Fruit fly (Drosophila melanogaster) whole organism, embryonic: ENCODE data around the gene Lim3.

ENCODE experiments used
- CG10431 ChIP-seq: fragments of 200-800 bp; sonication (Bioruptor generic); optimal IDR thresholded peaks from 3 replicates; lab custom pipeline; 2018; ENCODE audit warnings: missing biosample characterization, mild to moderate bottlenecking, missing genetic modification characterization
- CG10462 ChIP-seq: fragments of 200-800 bp; sonication (Bioruptor generic); optimal IDR thresholded peaks from 2 replicates; lab custom pipeline; 2016; ENCODE audit warnings: missing biosample characterization, missing genetic modification characterization
- CG12104 ChIP-seq: fragments of 200-800 bp; sonication (Bioruptor generic); optimal IDR thresholded peaks from 3 replicates; lab custom pipeline; 2016; ENCODE audit warnings: missing biosample characterization, missing genetic modification characterization
- CG13775 ChIP-seq: fragments of 200-800 bp; sonication (Bioruptor generic); optimal IDR thresholded peaks from 3 replicates; lab custom pipeline; 2017; ENCODE audit warnings: missing biosample characterization, mild to moderate bottlenecking, missing genetic modification characterization
- CG14667 ChIP-seq: fragments of 200-800 bp; sonication (Bioruptor generic); IDR thresholded peaks from 2 replicates; pipeline ENCODE4 v1.3.6; 2022; ENCODE audit warnings: missing biosample characterization, missing genetic modification characterization
- CG16779 ChIP-seq: fragments of 200-800 bp; sonication (Bioruptor generic); IDR thresholded peaks from 2 replicates; pipeline ENCODE4 v1.3.6; 2022; ENCODE audit warnings: missing biosample characterization, missing genetic modification characterization
- CG2116 ChIP-seq: fragments of 200-800 bp; sonication (Bioruptor generic); optimal IDR thresholded peaks from 3 replicates; lab custom pipeline; 2018; ENCODE audit warnings: missing biosample characterization, mild to moderate bottlenecking, missing genetic modification characterization
- CG2712 ChIP-seq: fragments of 200-800 bp; optimal IDR thresholded peaks from 3 replicates; lab custom pipeline; 2019; ENCODE audit warnings: missing biosample characterization, mild to moderate bottlenecking, missing genetic modification characterization, moderate library complexity
- CG34224 ChIP-seq: fragments of 200-800 bp; sonication (Bioruptor generic); IDR thresholded peaks from 3 replicates; pipeline ENCODE4 v1.3.6; 2022; ENCODE audit warnings: missing biosample characterization, missing genetic modification characterization; ENCODE audit not compliant: partially characterized antibody
- CG4360 ChIP-seq: fragments of 200-800 bp; sonication (Bioruptor generic); IDR thresholded peaks from 2 replicates; pipeline ENCODE4 v1.3.6; 2022; ENCODE audit warnings: missing biosample characterization, missing genetic modification characterization
- CG5245 ChIP-seq: fragments of 200-800 bp; sonication (Bioruptor generic); optimal IDR thresholded peaks from 3 replicates; lab custom pipeline; 2016; ENCODE audit warnings: missing biosample characterization, missing genetic modification characterization
- CG6272 ChIP-seq: fragments of 200-800 bp; sonication (Bioruptor generic); IDR thresholded peaks from 2 replicates; pipeline ENCODE4 v1.3.6; 2022; ENCODE audit warnings: missing biosample characterization, missing genetic modification characterization
- CG7928 ChIP-seq: fragments of 200-800 bp; sonication (Bioruptor generic); optimal IDR thresholded peaks from 2 replicates; lab custom pipeline; 2017; ENCODE audit warnings: missing biosample characterization, mild to moderate bottlenecking, missing genetic modification characterization
- CG9215 ChIP-seq: fragments of 200-800 bp; sonication (Bioruptor generic); IDR thresholded peaks from 2 replicates; pipeline ENCODE4 v1.3.6; 2022; ENCODE audit warnings: missing biosample characterization, missing genetic modification characterization
- CG9932 ChIP-seq: fragments of 200-800 bp; sonication (Bioruptor generic); IDR thresholded peaks from 2 replicates; pipeline ENCODE4 v1.3.6; 2022; ENCODE audit warnings: missing biosample characterization, missing genetic modification characterization
- CrebB ChIP-seq: fragments of 200-800 bp; sonication (Bioruptor generic); optimal IDR thresholded peaks from 3 replicates; lab custom pipeline; 2018; ENCODE audit warnings: missing biosample characterization, mild to moderate bottlenecking, missing genetic modification characterization
- D ChIP-seq, 2 experiments: fragments of 200-800 bp in 1 of 2; fragments of >200 bp in 1 of 2; sonication (Bioruptor generic) in 1 of 2; optimal IDR thresholded peaks; 2 replicates in 1 of 2; 3 replicates in 1 of 2; lab custom pipeline; 2017; ENCODE audit warnings: mild to moderate bottlenecking in 1 of 2, missing biosample characterization in 1 of 2, missing genetic modification characterization in 1 of 2, missing genetic modification reagents in 1 of 2
- Dip2 ChIP-seq: fragments of 200-800 bp; sonication (Bioruptor generic); IDR thresholded peaks from 2 replicates; pipeline ENCODE4 v1.3.6; 2022; ENCODE audit warnings: missing biosample characterization, missing genetic modification characterization
- Doc2 ChIP-seq: fragments of 200-800 bp; sonication (Bioruptor generic); IDR thresholded peaks from 2 replicates; pipeline ENCODE4 v1.3.6; 2022; ENCODE audit warnings: missing biosample characterization, missing genetic modification characterization
- Dref ChIP-seq: fragments of 200-800 bp; sonication (Bioruptor generic); IDR thresholded peaks from 2 replicates; pipeline ENCODE4 v1.3.6; 2022; ENCODE audit warnings: missing biosample characterization, missing genetic modification characterization
- HLH4C ChIP-seq: fragments of 200-800 bp; sonication (Bioruptor generic); IDR thresholded peaks from 3 replicates; pipeline ENCODE4 v1.3.6; 2022; ENCODE audit warnings: missing biosample characterization, missing genetic modification characterization; ENCODE audit not compliant: partially characterized antibody
- Hmr ChIP-seq: fragments of 200-800 bp; sonication (Bioruptor generic); optimal IDR thresholded peaks from 3 replicates; lab custom pipeline; 2017; ENCODE audit warnings: mild to moderate bottlenecking, missing biosample characterization, missing genetic modification reagents, missing genetic modification characterization
- Hmx ChIP-seq: fragments of 200-800 bp; sonication (Bioruptor generic); optimal IDR thresholded peaks from 2 replicates; lab custom pipeline; 2016; ENCODE audit warnings: missing biosample characterization, missing genetic modification characterization
- Hr78 ChIP-seq, 2 experiments: fragments of 200-800 bp in 1 of 2; fragments of >200 bp in 1 of 2; sonication (Bioruptor generic) in 1 of 2; optimal IDR thresholded peaks; 2 replicates each; lab custom pipeline; 2017 to 2019; ENCODE audit warnings: missing biosample characterization in 2 of 2, missing genetic modification characterization in 2 of 2, mild to moderate bottlenecking in 1 of 2, moderate library complexity in 1 of 2
- MESR4 ChIP-seq: fragments of 200-800 bp; sonication (Bioruptor generic); optimal IDR thresholded peaks from 2 replicates; lab custom pipeline; 2018; ENCODE audit warnings: missing biosample characterization, mild to moderate bottlenecking, missing genetic modification characterization, moderate library complexity
- NfI ChIP-seq: fragments of 200-800 bp; sonication (Bioruptor generic); optimal IDR thresholded peaks from 3 replicates; lab custom pipeline; 2018; ENCODE audit warnings: missing biosample characterization, mild to moderate bottlenecking, missing genetic modification characterization, moderate library complexity
- Oaz ChIP-seq: fragments of 200-800 bp; sonication (Bioruptor generic); IDR thresholded peaks from 2 replicates; pipeline ENCODE4 v1.3.6; 2022; ENCODE audit warnings: missing biosample characterization, missing genetic modification characterization
- Rx ChIP-seq: fragments of 200-800 bp; sonication (Bioruptor generic); IDR thresholded peaks from 2 replicates; pipeline ENCODE4 v1.3.6; 2022; ENCODE audit warnings: missing biosample characterization, missing genetic modification characterization
- Taf1 ChIP-seq: fragments of 200-800 bp; sonication (Bioruptor generic); IDR thresholded peaks from 2 replicates; pipeline ENCODE4 v1.3.6; 2022; ENCODE audit warnings: missing biosample characterization, missing genetic modification characterization
- abd-A ChIP-seq: fragments of 200-800 bp; sonication (Bioruptor generic); optimal IDR thresholded peaks from 3 replicates; lab custom pipeline; 2019; ENCODE audit warnings: missing biosample characterization, mild to moderate bottlenecking, missing genetic modification characterization, moderate library complexity
- ap ChIP-seq: fragments of 200-800 bp; sonication (Bioruptor generic); IDR thresholded peaks from 2 replicates; pipeline ENCODE4 v1.3.6; 2022; ENCODE audit warnings: missing biosample characterization, missing genetic modification characterization
- br ChIP-seq: fragments of >200 bp; optimal IDR thresholded peaks from 2 replicates; lab custom pipeline; 2017
- cato ChIP-seq: fragments of 200-800 bp; sonication (Bioruptor generic); optimal IDR thresholded peaks from 2 replicates; lab custom pipeline; 2016; ENCODE audit warnings: missing biosample characterization, missing genetic modification characterization, borderline replicate concordance
- chm ChIP-seq: fragments of 200-800 bp; sonication (Bioruptor generic); IDR thresholded peaks from 2 replicates; pipeline ENCODE4 v1.3.6; 2022; ENCODE audit warnings: missing biosample characterization, missing genetic modification characterization
- crp ChIP-seq, 2 experiments: fragments of 200-800 bp; sonication (Bioruptor generic); optimal IDR thresholded peaks; 2 replicates in 1 of 2; 3 replicates in 1 of 2; lab custom pipeline; 2017; ENCODE audit warnings: missing biosample characterization in 2 of 2, missing genetic modification characterization in 2 of 2, mild to moderate bottlenecking in 1 of 2, moderate library complexity in 1 of 2
- danr ChIP-seq: fragments of 200-800 bp; sonication (Bioruptor generic); IDR thresholded peaks from 2 replicates; pipeline ENCODE4 v1.3.6; 2022; ENCODE audit warnings: missing biosample characterization, missing genetic modification characterization
- dati ChIP-seq: fragments of 200-800 bp; sonication (Bioruptor generic); IDR thresholded peaks from 2 replicates; pipeline ENCODE4 v1.3.6; 2022; ENCODE audit warnings: missing biosample characterization, missing genetic modification characterization
- eve ChIP-seq, 2 experiments: fragments of >200 bp; optimal IDR thresholded peaks; 2 replicates each; lab custom pipeline; 2017; ENCODE audit warnings: missing biosample characterization in 2 of 2, missing genetic modification characterization in 2 of 2
- fd96Cb ChIP-seq: fragments of 200-800 bp; sonication (Bioruptor generic); optimal IDR thresholded peaks from 2 replicates; lab custom pipeline; 2018; ENCODE audit warnings: missing biosample characterization, mild to moderate bottlenecking, missing genetic modification characterization, moderate library complexity
- grn ChIP-seq: fragments of 200-800 bp; sonication (Bioruptor generic); optimal IDR thresholded peaks from 3 replicates; lab custom pipeline; 2017; ENCODE audit warnings: missing biosample characterization, missing genetic modification characterization
- ind ChIP-seq: fragments of 200-800 bp; sonication (Bioruptor generic); optimal IDR thresholded peaks from 3 replicates; lab custom pipeline; 2016; ENCODE audit warnings: missing biosample characterization, missing genetic modification characterization
- kay ChIP-seq: fragments of 200-800 bp; sonication (Bioruptor generic); optimal IDR thresholded peaks from 2 replicates; lab custom pipeline; 2016; ENCODE audit warnings: missing biosample characterization, missing genetic modification characterization
- lab ChIP-seq: fragments of 200-800 bp; sonication (Bioruptor generic); optimal IDR thresholded peaks from 3 replicates; lab custom pipeline; 2017; ENCODE audit warnings: missing biosample characterization, missing genetic modification characterization, mild to moderate bottlenecking, moderate library complexity, missing genetic modification reagents
- maf-S ChIP-seq: fragments of 200-800 bp; sonication (Bioruptor generic); optimal IDR thresholded peaks from 2 replicates; lab custom pipeline; 2016; ENCODE audit warnings: missing biosample characterization, missing genetic modification characterization
- mirr ChIP-seq: fragments of 200-800 bp; sonication (Bioruptor generic); optimal IDR thresholded peaks from 3 replicates; lab custom pipeline; 2018; ENCODE audit warnings: missing biosample characterization, mild to moderate bottlenecking, missing genetic modification characterization
- pan ChIP-seq, 4 experiments: fragments of >200 bp in 3 of 4; fragments of 200-800 bp in 1 of 4; sonication (Bioruptor generic) in 1 of 4; optimal IDR thresholded peaks in 3 of 4; IDR thresholded peaks in 1 of 4; 2 replicates each; pipeline versions ENCODE4 v1.3.6 to Lab custom; 2017 to 2022; ENCODE audit warnings: missing biosample characterization in 2 of 4, missing genetic modification characterization in 2 of 4, mixed read lengths in 1 of 4
- pzg ChIP-seq: fragments of 200-800 bp; sonication (Bioruptor generic); optimal IDR thresholded peaks from 3 replicates; lab custom pipeline; 2018; ENCODE audit warnings: missing biosample characterization, mild to moderate bottlenecking, missing genetic modification characterization, moderate library complexity
- rib ChIP-seq: fragments of 200-800 bp; sonication (Bioruptor generic); IDR thresholded peaks from 2 replicates; pipeline ENCODE4 v1.3.6; 2022; ENCODE audit warnings: missing biosample characterization, missing genetic modification characterization
- sqz ChIP-seq: fragments of 200-800 bp; sonication (Bioruptor generic); optimal IDR thresholded peaks from 3 replicates; lab custom pipeline; 2018; ENCODE audit warnings: missing biosample characterization, mild to moderate bottlenecking, missing genetic modification characterization

Gene Lim3

dm6 chr2L:19051534-19052100 lies 56.6 kb downstream of the Lim3 start, which contains the start of gene Rpn3 (continued):
- peak; percentile 62 for TF ChIP-seq CG5245 (GFP tag; lab: Kevin White, UChicago)
- TF ChIP-seq grn (GFP tag; lab: Kevin White, UChicago) = no peak
- peak; percentile 88 for TF ChIP-seq lab
- TF ChIP-seq ap (GFP tag; lab: Robert Waterston, UW) = peak; percentile 80
- TF ChIP-seq Hmr (GFP tag; lab: Kevin White, UChicago) = peak; percentile 86
- peak; percentile 12 for TF ChIP-seq CG10431 (GFP tag; lab: Kevin White, UChicago)
- TF ChIP-seq CG7928 = no peak
- peak; percentile 84 for TF ChIP-seq ind (GFP tag; lab: Kevin White, UChicago)
- TF ChIP-seq CG4360 = no peak
- TF ChIP-seq CG16779 (GFP tag; lab: Robert Waterston, UW) = no peak
- TF ChIP-seq rib (GFP tag; lab: Robert Waterston, UW) = peak; percentile 66; the same call in 1 of the 2 replicates
- TF ChIP-seq CG34224 (GFP tag; lab: Robert Waterston, UW) = peak; percentile 66; the same call in 1 of the 3 replicates
- no peak for TF ChIP-seq mirr (GFP tag; lab: Kevin White, UChicago)
- peak; percentile 79 for TF ChIP-seq fd96Cb (tag; lab: Kevin White, UChicago)
- TF ChIP-seq dati (GFP tag; lab: Robert Waterston, UW) = peak; percentile 65
- TF ChIP-seq CG10462 = peak; percentile 79
- TF ChIP-seq maf-S = peak; percentile 76
- TF ChIP-seq MESR4 (GFP tag; lab: Kevin White, UChicago) = peak; percentile 65
- peak; percentile 71 for TF ChIP-seq Oaz (GFP tag; lab: Robert Waterston, UW)
- TF ChIP-seq chm (GFP tag; lab: Robert Waterston, UW) = peak; percentile 70
- peak; percentile 62 for TF ChIP-seq CG9215 (GFP tag; lab: Robert Waterston, UW)
- TF ChIP-seq CG2116 (GFP tag; lab: Kevin White, UChicago) = peak; percentile 75
- TF ChIP-seq Doc2 (GFP tag; lab: Robert Waterston, UW) = 0 out of 2 replicates have a peak, but pooled peaks have one; percentile 12
- TF ChIP-seq Rx = peak; percentile 74
- peak; percentile 72 for TF ChIP-seq HLH4C (GFP tag; lab: Robert Waterston, UW)
- TF ChIP-seq Dref (GFP tag; lab: Robert Waterston, UW) = peak; percentile 63
- peak; percentile 53 for TF ChIP-seq pzg
- TF ChIP-seq CG14667 (GFP tag; lab: Robert Waterston, UW) = peak; percentile 78
- no peak for TF ChIP-seq Hmx
- peak; percentile 80 for TF ChIP-seq cato (GFP tag; lab: Kevin White, UChicago)
- TF ChIP-seq danr (GFP tag; lab: Robert Waterston, UW) = peak; percentile 63
- TF ChIP-seq sqz (GFP tag; lab: Kevin White, UChicago) = no peak
- TF ChIP-seq CG6272 = peak; percentile 79
- no peak for TF ChIP-seq D (optimal IDR thresholded peaks at IDR 0.05; lab: Kevin White, UChicago)
- peak; percentile 55 for TF ChIP-seq D (GFP tag; optimal IDR thresholded peaks at IDR 0.05; lab: Kevin White, UChicago)
- TF ChIP-seq CG12104 (GFP tag; lab: Kevin White, UChicago) = peak; percentile 70
- TF ChIP-seq abd-A (tag; lab: Kevin White, UChicago) = no peak
- peak; percentile 61 for TF ChIP-seq CrebB
- TF ChIP-seq kay = peak; percentile 79
- TF ChIP-seq eve (GFP tag; optimal IDR thresholded peaks at IDR 0.05; lab: Kevin White, UChicago) = no peak
- peak in 1 of 2 experiments; percentile 26 for TF ChIP-seq crp (GFP tag; optimal IDR thresholded peaks at IDR 0.05; lab: Kevin White, UChicago)
- TF ChIP-seq br (lab: Kevin White, UChicago) = no peak
- no peak for TF ChIP-seq pan (optimal IDR thresholded peaks at IDR 0.05; lab: Kevin White, UChicago)
- peak in 1 of 2 experiments; percentile 92 for TF ChIP-seq pan (GFP tag; optimal IDR thresholded peaks at IDR 0.05 in 1 of 2, IDR thresholded peaks at IDR 0.05 in 1 of 2)
- no peak for TF ChIP-seq Hr78 (GFP tag; optimal IDR thresholded peaks at IDR 0.05; lab: Kevin White, UChicago)
- peak; percentile 87 for TF ChIP-seq CG13775
- TF ChIP-seq CG9932 (GFP tag; lab: Robert Waterston, UW) = peak; percentile 88
- TF ChIP-seq NfI (GFP tag; lab: Kevin White, UChicago) = peak; percentile 79
- no peak for TF ChIP-seq Dip2 (GFP tag; lab: Robert Waterston, UW)
- TF ChIP-seq Taf1 (GFP tag; lab: Robert Waterston, UW) = peak; percentile 50; the same call in 1 of the 2 replicates
- TF ChIP-seq CG2712 (tag; lab: Kevin White, UChicago) = peak; percentile 89
